Fruit fly (Drosophila melanogaster): ENCODE data around the gene Ugt303A1.

Ugt303A1 gene

dm6 chr3R:11172460-11173168 is 2.7 kb upstream of the Ugt303A1 start, which contains the start of gene Ugt35A1:
Gene Ugt35A1 (minus strand): TSS chr3R:11172664.
- TF ChIP-seq psq (optimal IDR thresholded peaks at IDR 0.05) (no peak), h (optimal IDR thresholded peaks at IDR 0.05) (no peak), Myc (optimal IDR thresholded peaks at IDR 0.05) (no peak), Sin3A (optimal IDR thresholded peaks at IDR 0.05) (no peak), insv (optimal IDR thresholded peaks at IDR 0.05) (no peak), ttk (optimal IDR thresholded peaks at IDR 0.05) (no peak)

dm6 chr3R:11173169-11173506 is 2.2 kb upstream of the Ugt303A1 start:
- no peak for TF ChIP-seq h (optimal IDR thresholded peaks at IDR 0.05)
- TF ChIP-seq Sin3A (optimal IDR thresholded peaks at IDR 0.05): no peak
- TF ChIP-seq ttk (optimal IDR thresholded peaks at IDR 0.05): no peak
- TF ChIP-seq insv (optimal IDR thresholded peaks at IDR 0.05): no peak
- TF ChIP-seq psq (optimal IDR thresholded peaks at IDR 0.05): no peak
- TF ChIP-seq Myc (optimal IDR thresholded peaks at IDR 0.05): no peak

- TF ChIP-seq ttk (optimal IDR thresholded peaks at IDR 0.05) (no peak), psq (optimal IDR thresholded peaks at IDR 0.05) (no peak), insv (optimal IDR thresholded peaks at IDR 0.05) (no peak), Myc (optimal IDR thresholded peaks at IDR 0.05) (no peak), h (optimal IDR thresholded peaks at IDR 0.05) (no peak), Sin3A (optimal IDR thresholded peaks at IDR 0.05) (no peak)
Measured at dm6 chr3R:11175777-11176176, 448 bp downstream of the Ugt303A1 start.

dm6 chr3R:11177579-11177978 is 2.2 kb downstream of the Ugt303A1 start:
- TF ChIP-seq Myc (optimal IDR thresholded peaks at IDR 0.05): no peak

dm6 chr3R:11178300-11178699 is 3.0 kb downstream of the Ugt303A1 start:
- no peak for TF ChIP-seq ttk (optimal IDR thresholded peaks at IDR 0.05)
- no peak for TF ChIP-seq Sin3A (optimal IDR thresholded peaks at IDR 0.05)
- TF ChIP-seq insv (optimal IDR thresholded peaks at IDR 0.05): no peak

- TF ChIP-seq insv (optimal IDR thresholded peaks at IDR 0.05) (no peak), Sin3A (optimal IDR thresholded peaks at IDR 0.05) (no peak)
Measured at dm6 chr3R:11195792-11196191, 20.5 kb downstream of the Ugt303A1 start, which contains the start of gene CG18577. Gene CG18577 (plus strand): TSS chr3R:11196092.

dm6 chr3R:11196648-11197388 is 21.5 kb downstream of the Ugt303A1 start:
- TF ChIP-seq ttk (optimal IDR thresholded peaks at IDR 0.05) (no peak), psq (optimal IDR thresholded peaks at IDR 0.05) (no peak), Sin3A (optimal IDR thresholded peaks at IDR 0.05) (no peak), h (optimal IDR thresholded peaks at IDR 0.05) (no peak), insv (optimal IDR thresholded peaks at IDR 0.05) (no peak), Myc (optimal IDR thresholded peaks at IDR 0.05) (no peak)

- TF ChIP-seq h (optimal IDR thresholded peaks at IDR 0.05) (no peak), Sin3A (optimal IDR thresholded peaks at IDR 0.05) (no peak), ttk (optimal IDR thresholded peaks at IDR 0.05) (no peak), psq (optimal IDR thresholded peaks at IDR 0.05) (no peak), Myc (optimal IDR thresholded peaks at IDR 0.05) (no peak), insv (optimal IDR thresholded peaks at IDR 0.05) (no peak)
Measured at dm6 chr3R:11197389-11197716, 22.0 kb downstream of the Ugt303A1 start, which contains the start of gene cu. Gene cu (plus strand): TSS chr3R:11197592.

- TF ChIP-seq insv (optimal IDR thresholded peaks at IDR 0.05) (no peak), ttk (optimal IDR thresholded peaks at IDR 0.05) (no peak), psq (optimal IDR thresholded peaks at IDR 0.05) (no peak)
Measured at dm6 chr3R:11198062-11198472, 22.7 kb downstream of the Ugt303A1 start.

- no peak for TF ChIP-seq insv (optimal IDR thresholded peaks at IDR 0.05)
- TF ChIP-seq ttk (optimal IDR thresholded peaks at IDR 0.05): no peak
- no peak for TF ChIP-seq h (optimal IDR thresholded peaks at IDR 0.05)
- no peak for TF ChIP-seq psq (optimal IDR thresholded peaks at IDR 0.05)
- no peak for TF ChIP-seq Myc (optimal IDR thresholded peaks at IDR 0.05)
Measured at dm6 chr3R:11199227-11199835, 24.0 kb downstream of the Ugt303A1 start.

dm6 chr3R:11200042-11200884 is 24.9 kb downstream of the Ugt303A1 start:
- TF ChIP-seq h (optimal IDR thresholded peaks at IDR 0.05) (no peak), Sin3A (optimal IDR thresholded peaks at IDR 0.05) (no peak), psq (optimal IDR thresholded peaks at IDR 0.05) (no peak), Myc (optimal IDR thresholded peaks at IDR 0.05) (no peak), insv (optimal IDR thresholded peaks at IDR 0.05) (no peak)

- TF ChIP-seq psq (optimal IDR thresholded peaks at IDR 0.05) (no peak), Sin3A (optimal IDR thresholded peaks at IDR 0.05) (no peak)
Measured at dm6 chr3R:11200885-11201421, 25.6 kb downstream of the Ugt303A1 start.
